Worm (Caenorhabditis elegans) whole organism, L4 larva: ENCODE data around the gene sds-22.
A peak's percentile ranks its signal among the peaks of the same experiment; 100 is the strongest.

Source experiments
- D1046.2 ChIP-seq: fragments of 200-800 bp; sonication (Bioruptor generic); IDR thresholded peaks from 2 replicates; pipeline ENCODE4 v1.3.6; 2022; ENCODE audit warnings: missing genetic modification characterization, missing compliant biosample characterization
- F26F4.8 ChIP-seq: fragments of 200-800 bp; sonication (Bioruptor generic); conservative IDR thresholded peaks from 2 replicates; pipeline ENCODE4 v1.3.6; 2022; ENCODE audit warnings: missing genetic modification characterization, missing compliant biosample characterization
- F44E2.7 ChIP-seq: fragments of 200-800 bp; sonication (Bioruptor generic); IDR thresholded peaks from 2 replicates; pipeline ENCODE4 v2.1.2; 2022; ENCODE audit warnings: missing genetic modification characterization, missing compliant biosample characterization
- T20F7.1 ChIP-seq: fragments of 200-800 bp; sonication (Bioruptor generic); optimal IDR thresholded peaks from 2 replicates; lab custom pipeline; 2018; ENCODE audit warnings: mild to moderate bottlenecking, missing genetic modification characterization, missing compliant biosample characterization
- T26A8.4 ChIP-seq: fragments of 200-800 bp; sonication (Bioruptor generic); IDR thresholded peaks from 2 replicates; pipeline ENCODE4 v1.3.6; 2022; ENCODE audit warnings: missing genetic modification characterization, missing compliant biosample characterization
- Y105C5A.15 ChIP-seq: fragments of 200-800 bp; sonication (Bioruptor generic); IDR thresholded peaks from 2 replicates; pipeline ENCODE4 v1.3.6; 2022; ENCODE audit warnings: missing genetic modification characterization, missing compliant biosample characterization
- Y75B8A.6 ChIP-seq: fragments of 200-800 bp; sonication (Bioruptor generic); IDR thresholded peaks from 2 replicates; pipeline ENCODE4 v1.3.6; 2022; ENCODE audit warnings: missing genetic modification reagents, missing genetic modification characterization, missing compliant biosample characterization
- ZK337.2 ChIP-seq: fragments of 200-800 bp; sonication (Bioruptor generic); IDR thresholded peaks from 2 replicates; pipeline ENCODE4 v1.3.6; 2022; ENCODE audit warnings: missing genetic modification reagents, missing genetic modification characterization, missing compliant biosample characterization
- aha-1 ChIP-seq: fragments of 150-350 bp; peaks from one replicate; lab custom pipeline; 2014; ENCODE audit warnings: missing biosample characterization, missing genetic modification characterization
- aly-2 ChIP-seq: sonication (generic microtip); optimal IDR thresholded peaks from 2 replicates; lab custom pipeline; 2018; ENCODE audit warnings: missing biosample characterization, missing genetic modification characterization
- ceh-20 ChIP-seq: fragments of 200-800 bp; sonication (Bioruptor generic); IDR thresholded peaks from 2 replicates; pipeline ENCODE4 v1.3.6; 2022; ENCODE audit warnings: missing genetic modification reagents, missing genetic modification characterization, missing compliant biosample characterization
- ceh-28 ChIP-seq: fragments of 150-350 bp; optimal IDR thresholded peaks from 2 replicates; lab custom pipeline; 2014; ENCODE audit warnings: missing biosample characterization, missing genetic modification reagents, missing genetic modification characterization
- ceh-44 ChIP-seq: fragments of 200-800 bp; sonication (Bioruptor generic); IDR thresholded peaks from 2 replicates; pipeline ENCODE4 v1.3.6; 2022; ENCODE audit warnings: missing genetic modification reagents, missing genetic modification characterization, missing compliant biosample characterization
- ceh-82 ChIP-seq: sonication (generic microtip); optimal IDR thresholded peaks from 2 replicates; lab custom pipeline; 2017; ENCODE audit warnings: missing biosample characterization, missing genetic modification characterization
- ctbp-1 ChIP-seq: fragments of 200-800 bp; sonication (Bioruptor generic); IDR thresholded peaks from 2 replicates; pipeline ENCODE4 v1.3.6; 2022; ENCODE audit warnings: missing genetic modification reagents, missing genetic modification characterization, missing compliant biosample characterization
- daf-12 ChIP-seq: fragments of 150-350 bp; optimal IDR thresholded peaks from 2 replicates; lab custom pipeline; 2014; ENCODE audit warnings: missing biosample characterization, missing genetic modification reagents, missing genetic modification characterization
- daf-16 ChIP-seq, 3 experiments: sonication (generic microtip); optimal IDR thresholded peaks; 2 replicates each; lab custom pipeline; 2016 to 2017; ENCODE audit warnings: missing genetic modification characterization in 3 of 3, missing genetic modification reagents in 3 of 3, mild to moderate bottlenecking in 2 of 3, missing compliant biosample characterization in 2 of 3, missing biosample characterization in 1 of 3, moderate library complexity in 1 of 3
- daf-19 ChIP-seq: fragments of 200-800 bp; sonication (Bioruptor generic); conservative IDR thresholded peaks from 2 replicates; pipeline ENCODE4 v1.3.6; 2022; ENCODE audit warnings: missing genetic modification characterization, missing compliant biosample characterization
- dve-1 ChIP-seq: sonication (generic microtip); optimal IDR thresholded peaks from 2 replicates; lab custom pipeline; 2017; ENCODE audit warnings: antibody characterized with exemption, mild to moderate bottlenecking, missing genetic modification characterization, missing compliant biosample characterization; ENCODE audit not compliant: insufficient read depth
- fos-1 ChIP-seq: fragments of 150-350 bp; optimal IDR thresholded peaks from 2 replicates; lab custom pipeline; 2014; ENCODE audit warnings: missing biosample characterization, missing genetic modification characterization
- gei-8 ChIP-seq: fragments of 200-800 bp; sonication (Bioruptor generic); optimal IDR thresholded peaks from 2 replicates; lab custom pipeline; 2018; ENCODE audit warnings: mild to moderate bottlenecking, missing genetic modification characterization, missing compliant biosample characterization
- hlh-11 ChIP-seq: fragments of 200-800 bp; sonication (Bioruptor generic); optimal IDR thresholded peaks from 2 replicates; lab custom pipeline; 2018; ENCODE audit warnings: mild to moderate bottlenecking, missing genetic modification characterization, missing compliant biosample characterization
- hlh-30 ChIP-seq: sonication (generic microtip); optimal IDR thresholded peaks from 2 replicates; lab custom pipeline; 2017; ENCODE audit warnings: antibody characterized with exemption, mild to moderate bottlenecking, missing genetic modification characterization, missing compliant biosample characterization; ENCODE audit not compliant: insufficient read depth
- jun-1 ChIP-seq: fragments of 150-350 bp; optimal IDR thresholded peaks from 2 replicates; lab custom pipeline; 2014; ENCODE audit warnings: missing biosample characterization, missing genetic modification reagents, missing genetic modification characterization
- lim-7 ChIP-seq: fragments of 200-800 bp; sonication (Bioruptor generic); IDR thresholded peaks from 2 replicates; pipeline ENCODE4 v1.3.6; 2022; ENCODE audit warnings: missing genetic modification characterization, missing compliant biosample characterization
- lin-13 ChIP-seq: fragments of 150-350 bp; optimal IDR thresholded peaks from 2 replicates; lab custom pipeline; 2014; ENCODE audit warnings: missing biosample characterization, missing genetic modification reagents, missing genetic modification characterization
- lin-15B ChIP-seq: fragments of 150-350 bp; sonication (generic microtip); optimal IDR thresholded peaks from 3 replicates; lab custom pipeline; 2014; ENCODE audit warnings: missing biosample characterization, missing genetic modification characterization
- lin-38 ChIP-seq: fragments of 200-800 bp; sonication (Bioruptor generic); IDR thresholded peaks from 2 replicates; pipeline ENCODE4 v1.3.6; 2022; ENCODE audit warnings: missing genetic modification reagents, missing genetic modification characterization, missing compliant biosample characterization
- lir-3 ChIP-seq: sonication (generic microtip); optimal IDR thresholded peaks from 2 replicates; lab custom pipeline; 2016; ENCODE audit warnings: mild to moderate bottlenecking, missing genetic modification characterization, missing compliant biosample characterization
- lsy-2 ChIP-seq, 2 experiments: fragments of 150-350 bp in 1 of 2; sonication (generic microtip) in 1 of 2; optimal IDR thresholded peaks; 2 replicates each; lab custom pipeline; 2014 to 2017; ENCODE audit warnings: missing biosample characterization in 2 of 2, missing genetic modification characterization in 2 of 2
- madf-9 ChIP-seq: fragments of 200-800 bp; sonication (Bioruptor generic); conservative IDR thresholded peaks from 2 replicates; pipeline ENCODE4 v1.3.6; 2022; ENCODE audit warnings: missing genetic modification reagents, missing genetic modification characterization, missing compliant biosample characterization
- mdl-1 ChIP-seq, 2 experiments: fragments of 150-350 bp in 1 of 2; sonication (generic microtip) in 1 of 2; optimal IDR thresholded peaks; 2 replicates each; lab custom pipeline; 2014 to 2017; ENCODE audit warnings: missing biosample characterization in 2 of 2, missing genetic modification characterization in 2 of 2
- mes-2 ChIP-seq: sonication (generic microtip); optimal IDR thresholded peaks from 2 replicates; lab custom pipeline; 2016; ENCODE audit warnings: missing genotype, mild to moderate bottlenecking, missing genetic modification characterization, missing compliant biosample characterization; ENCODE audit not compliant: poor library complexity, severe bottlenecking
- mxl-3 ChIP-seq: fragments of 200-800 bp; sonication (Bioruptor generic); optimal IDR thresholded peaks from 2 replicates; lab custom pipeline; 2018; ENCODE audit warnings: mild to moderate bottlenecking, missing genetic modification characterization, missing compliant biosample characterization
- nhr-102 ChIP-seq: sonication (generic microtip); optimal IDR thresholded peaks from 2 replicates; lab custom pipeline; 2016; ENCODE audit warnings: mild to moderate bottlenecking, missing genetic modification characterization, moderate library complexity, missing compliant biosample characterization
- nhr-11 ChIP-seq: fragments of 150-350 bp; optimal IDR thresholded peaks from 2 replicates; lab custom pipeline; 2014; ENCODE audit warnings: missing biosample characterization, missing genetic modification characterization
- nhr-237 ChIP-seq: sonication (generic microtip); optimal IDR thresholded peaks from 2 replicates; lab custom pipeline; 2017; ENCODE audit warnings: missing biosample characterization, missing genetic modification characterization
- nhr-28 ChIP-seq: fragments of 150-350 bp; optimal IDR thresholded peaks from 2 replicates; lab custom pipeline; 2014; ENCODE audit warnings: missing biosample characterization, missing genetic modification characterization
- nhr-41 ChIP-seq: fragments of 200-800 bp; sonication (Bioruptor generic); IDR thresholded peaks from 2 replicates; pipeline ENCODE4 v1.3.6; 2022; ENCODE audit warnings: missing genetic modification reagents, missing genetic modification characterization, missing compliant biosample characterization
- nhr-48 ChIP-seq: sonication (generic microtip); optimal IDR thresholded peaks from 2 replicates; lab custom pipeline; 2016; ENCODE audit warnings: mild to moderate bottlenecking, missing genetic modification characterization, missing compliant biosample characterization
- pqm-1 ChIP-seq: sonication (generic microtip); optimal IDR thresholded peaks from 2 replicates; lab custom pipeline; 2017; ENCODE audit warnings: missing biosample characterization, missing genetic modification characterization
- rbr-2 ChIP-seq: sonication (generic microtip); optimal IDR thresholded peaks from 2 replicates; lab custom pipeline; 2016; ENCODE audit warnings: missing genotype, missing genetic modification characterization, missing compliant biosample characterization
- set-16 ChIP-seq: fragments of 200-800 bp; sonication (Bioruptor generic); IDR thresholded peaks from 2 replicates; pipeline ENCODE4 v1.3.6; 2022; ENCODE audit warnings: missing genetic modification reagents, missing genetic modification characterization, missing compliant biosample characterization
- spr-3 ChIP-seq: fragments of 200-800 bp; sonication (Bioruptor generic); optimal IDR thresholded peaks from 2 replicates; lab custom pipeline; 2018; ENCODE audit warnings: mild to moderate bottlenecking, missing genetic modification characterization, missing compliant biosample characterization
- tra-1 ChIP-seq: fragments of 200-800 bp; sonication (Bioruptor generic); IDR thresholded peaks from 2 replicates; pipeline ENCODE4 v1.3.6; 2022; ENCODE audit warnings: missing genetic modification reagents, missing genetic modification characterization, missing compliant biosample characterization
- vab-7 ChIP-seq: fragments of 200-800 bp; sonication (Bioruptor generic); IDR thresholded peaks from 2 replicates; pipeline ENCODE4 v1.3.6; 2022; ENCODE audit warnings: missing genetic modification reagents, missing genetic modification characterization, missing compliant biosample characterization
- zag-1 ChIP-seq: fragments of 150-350 bp; optimal IDR thresholded peaks from 2 replicates; lab custom pipeline; 2014; ENCODE audit warnings: missing biosample characterization, missing genetic modification characterization
- zfp-3 ChIP-seq: fragments of 200-800 bp; sonication (Bioruptor generic); conservative IDR thresholded peaks from 2 replicates; pipeline ENCODE4 v1.3.6; 2022; ENCODE audit warnings: missing genetic modification reagents, missing genetic modification characterization, missing compliant biosample characterization
- zip-2 ChIP-seq: fragments of 150-350 bp; optimal IDR thresholded peaks from 2 replicates; lab custom pipeline; 2014; ENCODE audit warnings: missing biosample characterization, missing genetic modification characterization

sds-22 gene

ce11 chrII:7858101-7858500, at the start of gene sds-22:
TSS of gene sds-22 (plus strand) at chrII:7858401.
- TF ChIP-seq F44E2.7 (GFP tag; lab: Robert Waterston, UW) (no peak), jun-1 (tag; lab: Kevin White, UChicago) (no peak), zfp-3 (no peak), set-16 (GFP tag; lab: Robert Waterston, UW) (no peak), aly-2 (tag; lab: Kevin White, UChicago) (no peak), mxl-3 (GFP tag; lab: Kevin White, UChicago) (no peak), nhr-102 (tag; lab: Kevin White, UChicago) (no peak), nhr-11 (tag; lab: Kevin White, UChicago) (no peak), aha-1 (peak; percentile 13)

- TF ChIP-seq hlh-30 (no peak), lin-15B (tag; lab: Kevin White, UChicago) (no peak), lin-13 (no peak), mdl-1 (tag; optimal IDR thresholded peaks at IDR 0.05; lab: Kevin White, UChicago) (peak in 1 of 2 experiments; percentile 31), zip-2 (tag; lab: Kevin White, UChicago) (no peak), lir-3 (tag; lab: Kevin White, UChicago) (no peak), D1046.2 (GFP tag; lab: Robert Waterston, UW) (no peak), spr-3 (no peak), zag-1 (tag; lab: Kevin White, UChicago) (no peak), tra-1 (GFP tag; lab: Robert Waterston, UW) (peak; percentile 84; the same call in 1 of the 2 replicates), F26F4.8 (GFP tag; lab: Robert Waterston, UW) (no peak), nhr-237 (tag; lab: Kevin White, UChicago) (no peak), daf-16 (GFP tag; optimal IDR thresholded peaks at IDR 0.05; lab: Kevin White, UChicago) (peak in 1 of 2 experiments; percentile 27), daf-16 (tag; optimal IDR thresholded peaks at IDR 0.05; lab: Kevin White, UChicago) (peak; percentile 42), ceh-28 (tag; lab: Kevin White, UChicago) (no peak), ceh-82 (no peak), lin-38 (no peak), jun-1 (tag; lab: Kevin White, UChicago) (peak; percentile 22), ceh-44 (no peak), mes-2 (tag; lab: Kevin White, UChicago) (peak; percentile 17), nhr-11 (tag; lab: Kevin White, UChicago) (no peak), Y75B8A.6 (GFP tag; lab: Robert Waterston, UW) (no peak), nhr-48 (tag; lab: Kevin White, UChicago) (peak; percentile 68), ctbp-1 (GFP tag; lab: Robert Waterston, UW) (no peak), vab-7 (no peak), Y105C5A.15 (GFP tag; lab: Robert Waterston, UW) (no peak), madf-9 (GFP tag; lab: Robert Waterston, UW) (0 out of 2 replicates have a peak, but pooled peaks have one; percentile 13), lim-7 (no peak), dve-1 (tag; lab: Kevin White, UChicago) (peak; percentile 70), lsy-2 (tag; optimal IDR thresholded peaks at IDR 0.05; lab: Kevin White, UChicago) (no peak), hlh-11 (tag; lab: Kevin White, UChicago) (peak; percentile 87), ceh-20 (GFP tag; lab: Robert Waterston, UW) (no peak), gei-8 (no peak), ZK337.2 (GFP tag; lab: Robert Waterston, UW) (no peak), aha-1 (no peak), rbr-2 (tag; lab: Kevin White, UChicago) (no peak), daf-12 (tag; lab: Kevin White, UChicago) (no peak), pqm-1 (tag; lab: Kevin White, UChicago) (peak; percentile 95), T20F7.1 (GFP tag; lab: Kevin White, UChicago) (peak; percentile 8), nhr-41 (no peak), daf-19 (no peak), fos-1 (tag; lab: Kevin White, UChicago) (no peak), nhr-28 (peak; percentile 78), nhr-102 (tag; lab: Kevin White, UChicago) (peak; percentile 16), T26A8.4 (GFP tag; lab: Robert Waterston, UW) (no peak)
These were observed 49.3 kb upstream of the sds-22 start for ce11 chrII:7808950-7809349.
